Fruit fly (Drosophila melanogaster) whole organism, embryonic: Measurements from ENCODE around the gene CG11668.

Source experiments
- B-H1 ChIP-seq: fragments of 200-800 bp; sonication (Bioruptor generic); IDR thresholded peaks from 3 replicates; pipeline ENCODE4 v1.3.6; 2022; ENCODE audit warnings: missing biosample characterization, missing genetic modification characterization
- CG10366 ChIP-seq: fragments of 200-800 bp; sonication (Bioruptor generic); IDR thresholded peaks from 2 replicates; pipeline ENCODE4 v1.3.6; 2022; ENCODE audit warnings: missing biosample characterization, missing genetic modification characterization
- CG10431 ChIP-seq: fragments of 200-800 bp; sonication (Bioruptor generic); optimal IDR thresholded peaks from 3 replicates; lab custom pipeline; 2018; ENCODE audit warnings: missing biosample characterization, mild to moderate bottlenecking, missing genetic modification characterization
- CG11456 ChIP-seq: fragments of 200-800 bp; sonication (Bioruptor generic); IDR thresholded peaks from 3 replicates; pipeline ENCODE4 v1.3.6; 2022; ENCODE audit warnings: missing biosample characterization, missing genetic modification characterization
- CG12236 ChIP-seq: fragments of 200-800 bp; sonication (Bioruptor generic); optimal IDR thresholded peaks from 2 replicates; lab custom pipeline; 2016; ENCODE audit warnings: missing biosample characterization, missing genetic modification characterization
- CG12391 ChIP-seq: fragments of 200-800 bp; sonication (Bioruptor generic); optimal IDR thresholded peaks from 3 replicates; lab custom pipeline; 2018; ENCODE audit warnings: missing biosample characterization, mild to moderate bottlenecking, missing genetic modification characterization, moderate library complexity
- CG12744 ChIP-seq: fragments of 200-800 bp; sonication (Bioruptor generic); optimal IDR thresholded peaks from 2 replicates; lab custom pipeline; 2016; ENCODE audit warnings: missing biosample characterization, missing genetic modification characterization
- CG13424 ChIP-seq: fragments of 200-800 bp; sonication (Bioruptor generic); optimal IDR thresholded peaks from 2 replicates; lab custom pipeline; 2019; ENCODE audit warnings: missing biosample characterization, mild to moderate bottlenecking, missing genetic modification characterization, moderate library complexity
- CG13624 ChIP-seq: fragments of 200-800 bp; sonication (Bioruptor generic); optimal IDR thresholded peaks from 2 replicates; lab custom pipeline; 2016; ENCODE audit warnings: missing biosample characterization, missing genetic modification characterization
- CG14710 ChIP-seq: fragments of 200-800 bp; sonication (Bioruptor generic); optimal IDR thresholded peaks from 3 replicates; lab custom pipeline; 2019; ENCODE audit warnings: missing biosample characterization, mild to moderate bottlenecking, missing genetic modification characterization, moderate library complexity
- CG15696 ChIP-seq: fragments of 200-800 bp; sonication (Bioruptor generic); optimal IDR thresholded peaks from 2 replicates; lab custom pipeline; 2019; ENCODE audit warnings: missing biosample characterization, mild to moderate bottlenecking, missing genetic modification characterization, moderate library complexity
- CG16813 ChIP-seq: fragments of 200-800 bp; sonication (Bioruptor generic); IDR thresholded peaks from 3 replicates; pipeline ENCODE4 v1.3.6; 2022; ENCODE audit warnings: missing biosample characterization, missing genetic modification characterization; ENCODE audit not compliant: partially characterized antibody
- CG17912 ChIP-seq: fragments of 200-800 bp; sonication (Bioruptor generic); optimal IDR thresholded peaks from 2 replicates; lab custom pipeline; 2018; ENCODE audit warnings: missing biosample characterization, mild to moderate bottlenecking, missing genetic modification characterization
- CG18262 ChIP-seq: fragments of 200-800 bp; optimal IDR thresholded peaks from 3 replicates; lab custom pipeline; 2019; ENCODE audit warnings: missing biosample characterization, mild to moderate bottlenecking, missing genetic modification characterization, moderate library complexity
- CG3163 ChIP-seq: fragments of 200-800 bp; sonication (Bioruptor generic); optimal IDR thresholded peaks from 3 replicates; lab custom pipeline; 2016; ENCODE audit warnings: missing biosample characterization, missing genetic modification characterization
- CG3847 ChIP-seq: fragments of 200-800 bp; sonication (Bioruptor generic); IDR thresholded peaks from 2 replicates; pipeline ENCODE4 v1.3.6; 2022; ENCODE audit warnings: missing biosample characterization, missing genetic modification characterization
- CG7786 ChIP-seq: fragments of 200-800 bp; sonication (Bioruptor generic); optimal IDR thresholded peaks from 2 replicates; lab custom pipeline; 2016; ENCODE audit warnings: missing biosample characterization, missing genetic modification characterization
- CG8924 ChIP-seq: fragments of 200-800 bp; optimal IDR thresholded peaks from 3 replicates; lab custom pipeline; 2019; ENCODE audit warnings: missing biosample characterization, mild to moderate bottlenecking, missing genetic modification characterization, moderate library complexity
- CG8944 ChIP-seq: fragments of 200-800 bp; sonication (Bioruptor generic); optimal IDR thresholded peaks from 3 replicates; lab custom pipeline; 2016; ENCODE audit warnings: missing biosample characterization, missing genetic modification characterization
- Camta ChIP-seq: fragments of 200-800 bp; sonication (Bioruptor generic); optimal IDR thresholded peaks from 2 replicates; lab custom pipeline; 2016; ENCODE audit warnings: missing biosample characterization, missing genetic modification characterization
- Dll ChIP-seq: fragments of 200-800 bp; sonication (Bioruptor generic); IDR thresholded peaks from 4 replicates; pipeline ENCODE4 v1.3.6; 2022; ENCODE audit warnings: missing biosample characterization, missing genetic modification characterization; ENCODE audit not compliant: partially characterized antibody
- Dp ChIP-seq: fragments of 200-800 bp; sonication (Bioruptor generic); optimal IDR thresholded peaks from 2 replicates; lab custom pipeline; 2018; ENCODE audit warnings: missing biosample characterization, mild to moderate bottlenecking, missing genetic modification characterization, moderate library complexity
- E2f2 ChIP-seq: fragments of 200-800 bp; sonication (Bioruptor generic); IDR thresholded peaks from 2 replicates; pipeline ENCODE4 v1.3.6; 2022; ENCODE audit warnings: missing biosample characterization, missing genetic modification characterization
- Ets97D ChIP-seq: fragments of 200-800 bp; sonication (Bioruptor generic); optimal IDR thresholded peaks from 3 replicates; lab custom pipeline; 2016; ENCODE audit warnings: missing biosample characterization, missing genetic modification characterization
- Fer1 ChIP-seq: fragments of 200-800 bp; sonication (Bioruptor generic); optimal IDR thresholded peaks from 2 replicates; lab custom pipeline; 2017; ENCODE audit warnings: missing biosample characterization, mild to moderate bottlenecking, missing genetic modification characterization
- H15 ChIP-seq: fragments of 200-800 bp; sonication (Bioruptor generic); IDR thresholded peaks from 3 replicates; pipeline ENCODE4 v1.3.6; 2022; ENCODE audit warnings: missing biosample characterization, missing genetic modification characterization
- HmgD ChIP-seq: fragments of 200-800 bp; sonication (Bioruptor generic); optimal IDR thresholded peaks from 3 replicates; lab custom pipeline; 2016; ENCODE audit warnings: missing biosample characterization, missing genetic modification characterization
- Hsf ChIP-seq: fragments of 200-800 bp; sonication (Bioruptor generic); optimal IDR thresholded peaks from 3 replicates; lab custom pipeline; 2016; ENCODE audit warnings: missing biosample characterization, missing genetic modification characterization
- Myb ChIP-seq: fragments of 200-800 bp; sonication (Bioruptor generic); optimal IDR thresholded peaks from 2 replicates; lab custom pipeline; 2016; ENCODE audit warnings: missing biosample characterization, missing genetic modification characterization
- Nf-YC ChIP-seq: fragments of 200-800 bp; optimal IDR thresholded peaks from 3 replicates; lab custom pipeline; 2019; ENCODE audit warnings: missing biosample characterization, mild to moderate bottlenecking, missing genetic modification characterization, moderate library complexity
- PHDP ChIP-seq: fragments of 200-800 bp; sonication (Bioruptor generic); optimal IDR thresholded peaks from 3 replicates; lab custom pipeline; 2018; ENCODE audit warnings: missing biosample characterization, mild to moderate bottlenecking, missing genetic modification characterization, moderate library complexity
- Ptx1 ChIP-seq: fragments of 200-800 bp; sonication (Bioruptor generic); IDR thresholded peaks from 2 replicates; pipeline ENCODE4 v1.3.6; 2022; ENCODE audit warnings: missing biosample characterization, missing genetic modification characterization
- ac ChIP-seq: fragments of 200-800 bp; sonication (Bioruptor generic); optimal IDR thresholded peaks from 3 replicates; lab custom pipeline; 2017; ENCODE audit warnings: missing biosample characterization, mild to moderate bottlenecking, missing genetic modification characterization
- ase ChIP-seq: fragments of 200-800 bp; sonication (Bioruptor generic); IDR thresholded peaks from 3 replicates; pipeline ENCODE4 v1.3.6; 2022; ENCODE audit warnings: missing biosample characterization, missing genetic modification characterization
- bab2 ChIP-seq: fragments of 200-800 bp; sonication (Bioruptor generic); optimal IDR thresholded peaks from 2 replicates; lab custom pipeline; 2016; ENCODE audit warnings: missing biosample characterization, missing genetic modification characterization
- bsh ChIP-seq, 2 experiments: fragments of 200-800 bp; sonication (Bioruptor generic); optimal IDR thresholded peaks; 2 replicates each; lab custom pipeline; 2017 to 2018; ENCODE audit warnings: mild to moderate bottlenecking in 2 of 2, missing biosample characterization in 2 of 2, missing genetic modification characterization in 2 of 2, moderate library complexity in 1 of 2
- btn ChIP-seq: fragments of 200-800 bp; sonication (Bioruptor generic); optimal IDR thresholded peaks from 2 replicates; lab custom pipeline; 2016; ENCODE audit warnings: missing biosample characterization, missing genetic modification characterization
- fd102C ChIP-seq: fragments of 200-800 bp; sonication (Bioruptor generic); optimal IDR thresholded peaks from 2 replicates; lab custom pipeline; 2018; ENCODE audit warnings: missing biosample characterization, mild to moderate bottlenecking, missing genetic modification characterization, moderate library complexity
- fd3F ChIP-seq: fragments of 200-800 bp; sonication (Bioruptor generic); optimal IDR thresholded peaks from 2 replicates; lab custom pipeline; 2018; ENCODE audit warnings: missing biosample characterization, mild to moderate bottlenecking, missing genetic modification characterization, moderate library complexity
- fru ChIP-seq: fragments of >200 bp; optimal IDR thresholded peaks from 2 replicates; lab custom pipeline; 2017
- grau ChIP-seq: fragments of 200-800 bp; optimal IDR thresholded peaks from 3 replicates; lab custom pipeline; 2019; ENCODE audit warnings: missing biosample characterization, mild to moderate bottlenecking, missing genetic modification characterization, moderate library complexity
- lmd ChIP-seq: fragments of 200-800 bp; sonication (Bioruptor generic); IDR thresholded peaks from 2 replicates; pipeline ENCODE4 v1.3.6; 2022; ENCODE audit warnings: missing biosample characterization, missing genetic modification characterization
- nerfin-2 ChIP-seq: fragments of 200-800 bp; sonication (Bioruptor generic); IDR thresholded peaks from 2 replicates; pipeline ENCODE4 v1.3.6; 2022; ENCODE audit warnings: missing biosample characterization, missing genetic modification characterization; ENCODE audit not compliant: partially characterized antibody
- nmo ChIP-seq: fragments of 200-800 bp; sonication (Bioruptor generic); optimal IDR thresholded peaks from 2 replicates; lab custom pipeline; 2018; ENCODE audit warnings: missing biosample characterization, mild to moderate bottlenecking, missing genetic modification characterization, moderate library complexity
- pnt ChIP-seq: fragments of 200-800 bp; sonication (Bioruptor generic); optimal IDR thresholded peaks from 3 replicates; lab custom pipeline; 2016; ENCODE audit warnings: missing biosample characterization, missing genetic modification characterization
- run ChIP-seq: fragments of 200-800 bp; sonication (Bioruptor generic); optimal IDR thresholded peaks from 3 replicates; lab custom pipeline; 2018; ENCODE audit warnings: missing biosample characterization, mild to moderate bottlenecking, missing genetic modification characterization
- salm ChIP-seq: fragments of 200-800 bp; sonication (Bioruptor generic); optimal IDR thresholded peaks from 2 replicates; lab custom pipeline; 2018; ENCODE audit warnings: missing biosample characterization, mild to moderate bottlenecking, missing genetic modification characterization
- seq ChIP-seq: fragments of 200-800 bp; sonication (Bioruptor generic); IDR thresholded peaks from 2 replicates; pipeline ENCODE4 v1.3.6; 2022; ENCODE audit warnings: missing biosample characterization, missing genetic modification characterization
- sob ChIP-seq: fragments of 200-800 bp; sonication (Bioruptor generic); IDR thresholded peaks from 2 replicates; pipeline ENCODE4 v1.3.6; 2022; ENCODE audit warnings: missing biosample characterization, missing genetic modification characterization
- unpg ChIP-seq: fragments of 200-800 bp; sonication (Bioruptor generic); optimal IDR thresholded peaks from 3 replicates; lab custom pipeline; 2018; ENCODE audit warnings: missing biosample characterization, mild to moderate bottlenecking, missing genetic modification characterization, moderate library complexity
- vvl ChIP-seq: fragments of 200-800 bp; sonication (Bioruptor generic); IDR thresholded peaks from 2 replicates; pipeline ENCODE4 v1.3.6; 2022; ENCODE audit warnings: missing biosample characterization, missing genetic modification characterization
- yki ChIP-seq: fragments of >200 bp; optimal IDR thresholded peaks from 3 replicates; lab custom pipeline; 2018

The CG11668 gene

DNA sequence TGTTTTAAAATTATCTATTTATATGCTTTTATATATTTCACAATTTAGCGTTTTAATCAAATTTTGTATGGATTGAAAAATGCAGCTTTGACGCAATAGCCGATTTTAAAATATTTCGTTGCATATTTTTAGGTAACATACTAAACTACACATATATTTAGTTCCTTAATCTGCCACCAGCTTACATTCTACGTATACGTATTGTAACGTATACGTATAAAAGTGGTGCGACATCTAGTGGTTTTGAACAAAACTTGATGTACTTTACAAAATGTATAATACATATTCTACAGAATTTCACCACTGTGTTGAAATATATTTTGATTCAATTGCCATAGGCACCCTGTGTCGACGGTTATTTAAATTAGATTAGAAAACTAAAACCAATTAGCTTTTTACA lies 40.1 kb downstream of the CG11668 start (continued):
- peak; percentile 46 for TF ChIP-seq CG13424
- TF ChIP-seq Fer1 (GFP tag; lab: Kevin White, UChicago), result no peak
- TF ChIP-seq btn (GFP tag; lab: Kevin White, UChicago), result no peak
- TF ChIP-seq run (tag; lab: Kevin White, UChicago), result no peak
- TF ChIP-seq fd3F (GFP tag; lab: Kevin White, UChicago), result no peak
- TF ChIP-seq E2f2, result peak; percentile 78
- peak; percentile 90 for TF ChIP-seq Myb (GFP tag; lab: Kevin White, UChicago)
- TF ChIP-seq nerfin-2 (GFP tag; lab: Robert Waterston, UW), result no peak
- peak; percentile 9 for TF ChIP-seq CG8944 (GFP tag; lab: Kevin White, UChicago)
- TF ChIP-seq CG8924 (tag; lab: Kevin White, UChicago), result no peak
- peak; percentile 35 for TF ChIP-seq grau (tag; lab: Kevin White, UChicago)
- no peak for TF ChIP-seq lmd (GFP tag; lab: Robert Waterston, UW)
- TF ChIP-seq fd102C (GFP tag; lab: Kevin White, UChicago), result peak; percentile 12
- no peak for TF ChIP-seq seq (GFP tag; lab: Robert Waterston, UW)
- TF ChIP-seq CG10366, result peak; percentile 43; the same call in 1 of the 2 replicates
- TF ChIP-seq sob (GFP tag; lab: Robert Waterston, UW), result peak; percentile 39; the same call in 1 of the 2 replicates
- no peak for TF ChIP-seq fru
- peak; percentile 5 for TF ChIP-seq bab2 (GFP tag; lab: Kevin White, UChicago)
- peak; percentile 34 for TF ChIP-seq nmo (GFP tag; lab: Kevin White, UChicago)
- peak; percentile 17 for TF ChIP-seq pnt (GFP tag; lab: Kevin White, UChicago)
- peak; percentile 65 for TF ChIP-seq CG16813 (GFP tag; lab: Robert Waterston, UW)
- no peak for TF ChIP-seq CG10431 (GFP tag; lab: Kevin White, UChicago)
- TF ChIP-seq CG14710 (tag; lab: Kevin White, UChicago), result peak; percentile 32
- peak; percentile 20 for TF ChIP-seq CG17912 (GFP tag; lab: Kevin White, UChicago)
- peak; percentile 15 for TF ChIP-seq HmgD (GFP tag; lab: Kevin White, UChicago)
- TF ChIP-seq PHDP (tag; lab: Kevin White, UChicago), result peak; percentile 40
- peak; percentile 42; the same call in 1 of the 3 replicates for TF ChIP-seq H15 (GFP tag; lab: Robert Waterston, UW)
- peak; percentile 13 for TF ChIP-seq Camta (GFP tag; lab: Kevin White, UChicago)
- peak; percentile 26 for TF ChIP-seq CG13624 (GFP tag; lab: Kevin White, UChicago)
- TF ChIP-seq CG15696 (tag; lab: Kevin White, UChicago), result peak; percentile 44
- TF ChIP-seq salm, result no peak
- no peak for TF ChIP-seq B-H1 (GFP tag; lab: Robert Waterston, UW)
- TF ChIP-seq vvl (GFP tag; lab: Robert Waterston, UW), result peak; percentile 73
- TF ChIP-seq CG12744, result peak; percentile 39
- TF ChIP-seq CG7786 (GFP tag; lab: Kevin White, UChicago), result no peak
- peak; percentile 36 for TF ChIP-seq Ets97D
- no peak for TF ChIP-seq ac (GFP tag; lab: Kevin White, UChicago)
- no peak for TF ChIP-seq unpg (GFP tag; lab: Kevin White, UChicago)
- TF ChIP-seq Nf-YC, result peak; percentile 19
- TF ChIP-seq CG12391 (tag; lab: Kevin White, UChicago), result peak; percentile 12
- peak; percentile 3 for TF ChIP-seq CG3163
- TF ChIP-seq CG12236 (GFP tag; lab: Kevin White, UChicago), result no peak
- peak; percentile 50 for TF ChIP-seq yki (lab: Kevin White, UChicago)
- TF ChIP-seq Dp (GFP tag; lab: Kevin White, UChicago), result peak; percentile 76
- TF ChIP-seq Dll (GFP tag; lab: Robert Waterston, UW), result no peak
- peak; percentile 9 for TF ChIP-seq CG18262
- TF ChIP-seq ase (GFP tag; lab: Robert Waterston, UW), result no peak
- TF ChIP-seq Ptx1 (GFP tag; lab: Robert Waterston, UW), result peak; percentile 28; the same call in 1 of the 2 replicates
- peak; percentile 43; the same call in 2 of the 3 replicates for TF ChIP-seq CG11456
- TF ChIP-seq CG3847, result 0 out of 2 replicates have a peak, but pooled peaks have one; percentile 11
- TF ChIP-seq Hsf (GFP tag; lab: Kevin White, UChicago), result peak; percentile 48
- peak in 1 of 2 experiments; percentile 20 for TF ChIP-seq bsh (GFP tag; optimal IDR thresholded peaks at IDR 0.05; lab: Kevin White, UChicago)
